Worm (Caenorhabditis elegans) whole organism, L3 larva: ENCODE measurements around the gene dct-7.

ENCODE experiments used
- R02D3.7 ChIP-seq: fragments of 150-350 bp; optimal IDR thresholded peaks from 2 replicates; lab custom pipeline; 2014; ENCODE audit warnings: missing biosample characterization, missing genetic modification characterization
- ceh-82 ChIP-seq: fragments of 150-350 bp; optimal IDR thresholded peaks from 2 replicates; lab custom pipeline; 2014; ENCODE audit warnings: missing biosample characterization, missing genetic modification characterization
- ceh-9 ChIP-seq: sonication (generic microtip); optimal IDR thresholded peaks from 2 replicates; lab custom pipeline; 2018; ENCODE audit warnings: missing biosample characterization, missing genetic modification characterization
- daf-12 ChIP-seq: fragments of 150-350 bp; optimal IDR thresholded peaks from 2 replicates; lab custom pipeline; 2014; ENCODE audit warnings: missing biosample characterization, missing genetic modification reagents, missing genetic modification characterization
- elt-3 ChIP-seq, 3 experiments: fragments of 150-350 bp in 1 of 3; sonication (generic microtip) in 2 of 3; optimal IDR thresholded peaks; 2 replicates in 2 of 3; 4 replicates in 1 of 3; lab custom pipeline; 2014 to 2017; ENCODE audit warnings: missing biosample characterization in 3 of 3, missing genetic modification characterization in 3 of 3
- fkh-10 ChIP-seq: sonication (generic microtip); optimal IDR thresholded peaks from 2 replicates; lab custom pipeline; 2017; ENCODE audit warnings: missing biosample characterization, missing genetic modification reagents, missing genetic modification characterization
- mdl-1 ChIP-seq: fragments of 150-350 bp; optimal IDR thresholded peaks from 2 replicates; lab custom pipeline; 2014; ENCODE audit warnings: missing biosample characterization, missing genetic modification characterization
- nhr-23 ChIP-seq: fragments of 150-350 bp; optimal IDR thresholded peaks from 2 replicates; lab custom pipeline; 2014; ENCODE audit warnings: missing biosample characterization, missing genetic modification reagents, missing genetic modification characterization
- nhr-25 ChIP-seq: sonication (generic microtip); optimal IDR thresholded peaks from 2 replicates; lab custom pipeline; 2017; ENCODE audit warnings: missing biosample characterization, missing genetic modification characterization
- pqm-1 ChIP-seq: fragments of 150-350 bp; optimal IDR thresholded peaks from 2 replicates; lab custom pipeline; 2017; ENCODE audit warnings: missing biosample characterization, missing genetic modification characterization, inconsistent platforms
- snpc-4 ChIP-seq: fragments of 150-350 bp; optimal IDR thresholded peaks from 2 replicates; lab custom pipeline; 2014; ENCODE audit warnings: missing biosample characterization, missing genetic modification characterization
- ztf-4 ChIP-seq: fragments of 150-350 bp; optimal IDR thresholded peaks from 2 replicates; lab custom pipeline; 2014; ENCODE audit warnings: missing biosample characterization, missing genetic modification characterization

ce11 chrIV:4267320-4267719, 23.1 kb downstream of the dct-7 start, which contains the start of gene F36A4.4:
- TF ChIP-seq ceh-9: no peak
- no peak for TF ChIP-seq ceh-82 (tag; lab: Kevin White, UChicago)
- no peak for TF ChIP-seq pqm-1 (tag; lab: Kevin White, UChicago)
- no peak for TF ChIP-seq daf-12 (tag; lab: Kevin White, UChicago)
- no peak for TF ChIP-seq ztf-4 (tag; lab: Kevin White, UChicago)
- no peak for TF ChIP-seq nhr-23
- TF ChIP-seq nhr-25: no peak
- no peak for TF ChIP-seq mdl-1
- TF ChIP-seq fkh-10: no peak
- no peak for TF ChIP-seq R02D3.7 (tag; lab: Kevin White, UChicago)
- TF ChIP-seq snpc-4 (tag; lab: Kevin White, UChicago): no peak
- TF ChIP-seq elt-3 (tag; optimal IDR thresholded peaks at IDR 0.05; lab: Kevin White, UChicago): no peak
